Fruit fly (Drosophila melanogaster) whole organism: Measurements from ENCODE around the gene endos.

Experiments
- CG8478 ChIP-seq: fragments of >200 bp; optimal IDR thresholded peaks from 2 replicates; lab custom pipeline; 2018; ENCODE audit warnings: inconsistent platforms
- psq ChIP-seq: fragments of >200 bp; optimal IDR thresholded peaks from 2 replicates; lab custom pipeline; 2017

DNA sequence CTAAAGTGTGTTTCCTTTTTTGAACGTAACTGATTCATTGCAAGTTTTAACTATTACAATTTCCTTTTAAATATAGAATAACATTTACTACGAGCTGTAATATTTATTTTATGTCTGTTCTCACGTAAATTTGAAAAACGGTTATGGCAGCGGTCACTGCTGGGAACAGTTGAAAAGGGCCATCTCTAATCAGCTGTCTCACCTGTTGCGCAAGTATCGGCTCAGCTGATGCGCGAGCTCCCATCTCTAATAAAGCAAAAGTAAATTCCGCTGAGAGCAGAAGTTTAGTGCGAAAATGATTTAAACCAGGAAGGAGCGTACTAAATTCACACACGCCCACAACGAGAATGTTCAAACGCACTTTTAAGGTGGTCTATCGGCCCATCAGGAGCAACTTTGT lies 40.1 kb upstream of the endos start, which contains the start of gene Pex1:
- no peak for TF ChIP-seq psq (lab: Kevin White, UChicago)
- no peak for TF ChIP-seq CG8478
